Worm (Caenorhabditis elegans) whole organism, young adult: ENCODE measurements around the gene inpp-1.

Source experiments
- B0019.2 ChIP-seq: fragments of 200-800 bp; sonication (Bioruptor generic); conservative IDR thresholded peaks from 2 replicates; pipeline ENCODE4 v1.3.6; 2022; ENCODE audit warnings: missing genetic modification reagents, missing genetic modification characterization, missing compliant biosample characterization
- B0035.1 ChIP-seq: sonication (generic microtip); optimal IDR thresholded peaks from 2 replicates; lab custom pipeline; 2016; ENCODE audit warnings: missing genetic modification characterization, mild to moderate bottlenecking, missing compliant biosample characterization, missing genotype, missing genetic modification reagents
- C17E4.6 ChIP-seq: fragments of 200-800 bp; sonication (Bioruptor generic); IDR thresholded peaks from 2 replicates; pipeline ENCODE4 v1.3.6; 2022; ENCODE audit warnings: missing genetic modification reagents, missing genetic modification characterization, missing compliant biosample characterization
- F10E7.11 ChIP-seq: sonication (generic microtip); optimal IDR thresholded peaks from 2 replicates; lab custom pipeline; 2017; ENCODE audit warnings: mild to moderate bottlenecking, missing genetic modification characterization, moderate library complexity, missing compliant biosample characterization
- F33H1.4 ChIP-seq: fragments of 200-800 bp; sonication (Bioruptor generic); IDR thresholded peaks from 2 replicates; pipeline ENCODE4 v1.3.6; 2022; ENCODE audit warnings: missing genetic modification reagents, missing genetic modification characterization, missing compliant biosample characterization
- F39B2.1 ChIP-seq: fragments of 200-800 bp; sonication (Bioruptor generic); IDR thresholded peaks from 2 replicates; pipeline ENCODE4 v1.3.6; 2022; ENCODE audit warnings: missing genetic modification reagents, missing genetic modification characterization, missing compliant biosample characterization
- F55B11.4 ChIP-seq: sonication (generic microtip); optimal IDR thresholded peaks from 2 replicates; lab custom pipeline; 2016; ENCODE audit warnings: missing compliant biosample characterization, missing genetic modification characterization, borderline replicate concordance; ENCODE audit not compliant: insufficient read depth
- F57A8.1 ChIP-seq: fragments of 200-800 bp; sonication (Bioruptor generic); optimal IDR thresholded peaks from 2 replicates; lab custom pipeline; 2018; ENCODE audit warnings: mild to moderate bottlenecking, missing genetic modification characterization, moderate library complexity, missing compliant biosample characterization
- T07F8.4 ChIP-seq: sonication (generic microtip); optimal IDR thresholded peaks from 2 replicates; lab custom pipeline; 2016; ENCODE audit warnings: mild to moderate bottlenecking, missing genetic modification characterization, moderate library complexity, missing compliant biosample characterization
- athp-1 ChIP-seq: sonication (generic microtip); optimal IDR thresholded peaks from 2 replicates; lab custom pipeline; 2017; ENCODE audit warnings: mild to moderate bottlenecking, missing genetic modification characterization, missing compliant biosample characterization
- attf-3 ChIP-seq: fragments of 200-800 bp; sonication (Bioruptor generic); conservative IDR thresholded peaks from 2 replicates; pipeline ENCODE4 v1.3.6; 2022; ENCODE audit warnings: missing genetic modification reagents, missing genetic modification characterization, missing compliant biosample characterization
- cebp-1 ChIP-seq, 2 experiments: fragments of 200-800 bp in 1 of 2; sonication (Bioruptor generic) in 1 of 2; sonication (generic microtip) in 1 of 2; IDR thresholded peaks in 1 of 2; optimal IDR thresholded peaks in 1 of 2; 2 replicates each; pipeline versions ENCODE4 v1.3.6 to Lab custom; 2017 to 2022; ENCODE audit warnings: missing compliant biosample characterization in 2 of 2, missing genetic modification characterization in 2 of 2, mild to moderate bottlenecking in 1 of 2, missing genetic modification reagents in 1 of 2, moderate library complexity in 1 of 2
- ceh-58 ChIP-seq: fragments of 200-800 bp; sonication (Bioruptor generic); IDR thresholded peaks from 2 replicates; pipeline ENCODE4 v1.3.6; 2022; ENCODE audit warnings: missing genetic modification characterization, missing compliant biosample characterization
- die-1 ChIP-seq: sonication (generic microtip); optimal IDR thresholded peaks from 2 replicates; lab custom pipeline; 2016; ENCODE audit warnings: missing genotype, mild to moderate bottlenecking, missing genetic modification characterization, missing compliant biosample characterization
- egrh-3 ChIP-seq: fragments of 200-800 bp; sonication (Bioruptor generic); IDR thresholded peaks from 2 replicates; pipeline ENCODE4 v1.3.6; 2022; ENCODE audit warnings: missing genetic modification reagents, missing genetic modification characterization, missing compliant biosample characterization
- ekl-4 ChIP-seq: fragments of 200-800 bp; sonication (Bioruptor generic); IDR thresholded peaks from 2 replicates; pipeline ENCODE4 v1.3.6; 2022; ENCODE audit warnings: missing genetic modification reagents, missing genetic modification characterization, missing compliant biosample characterization
- fkh-3 ChIP-seq: sonication (generic microtip); optimal IDR thresholded peaks from 2 replicates; lab custom pipeline; 2016; ENCODE audit warnings: mild to moderate bottlenecking, missing genetic modification characterization, missing compliant biosample characterization
- gei-17 ChIP-seq: fragments of 200-800 bp; sonication (Bioruptor generic); optimal IDR thresholded peaks from 2 replicates; lab custom pipeline; 2018; ENCODE audit warnings: mild to moderate bottlenecking, missing genetic modification characterization, missing compliant biosample characterization
- lin-26 ChIP-seq: fragments of 200-800 bp; sonication (Bioruptor generic); IDR thresholded peaks from 2 replicates; pipeline ENCODE4 v1.3.6; 2022; ENCODE audit warnings: missing genetic modification reagents, missing genetic modification characterization, missing compliant biosample characterization
- lir-1 ChIP-seq: fragments of 200-800 bp; sonication (Bioruptor generic); conservative IDR thresholded peaks from 2 replicates; pipeline ENCODE4 v1.3.6; 2022; ENCODE audit warnings: missing genetic modification reagents, missing genetic modification characterization, missing compliant biosample characterization
- madf-6 ChIP-seq: fragments of 200-800 bp; sonication (Bioruptor generic); IDR thresholded peaks from 2 replicates; pipeline ENCODE4 v1.3.6; 2022; ENCODE audit warnings: missing genetic modification reagents, missing genetic modification characterization, missing compliant biosample characterization
- mes-4 ChIP-seq: sonication (generic microtip); optimal IDR thresholded peaks from 2 replicates; lab custom pipeline; 2016; ENCODE audit warnings: missing genotype, missing genetic modification characterization, missing compliant biosample characterization
- nfyb-1 ChIP-seq: fragments of 200-800 bp; sonication (Bioruptor generic); IDR thresholded peaks from 2 replicates; pipeline ENCODE4 v1.3.6; 2022; ENCODE audit warnings: missing genetic modification reagents, missing genetic modification characterization, missing compliant biosample characterization
- nhr-120 ChIP-seq: fragments of 200-800 bp; sonication (Bioruptor generic); IDR thresholded peaks from 2 replicates; pipeline ENCODE4 v1.3.6; 2022; ENCODE audit warnings: missing genetic modification characterization, missing compliant biosample characterization
- nhr-80 ChIP-seq: sonication (generic microtip); optimal IDR thresholded peaks from 2 replicates; lab custom pipeline; 2016; ENCODE audit warnings: missing genetic modification characterization, missing compliant biosample characterization
- nhr-90 ChIP-seq: sonication (generic microtip); optimal IDR thresholded peaks from 2 replicates; lab custom pipeline; 2016; ENCODE audit warnings: missing genotype, mild to moderate bottlenecking, missing genetic modification characterization, missing compliant biosample characterization
- pbrm-1 ChIP-seq: fragments of 200-800 bp; sonication (Bioruptor generic); IDR thresholded peaks from 2 replicates; pipeline ENCODE4 v1.3.6; 2022; ENCODE audit warnings: missing genetic modification reagents, missing genetic modification characterization, missing compliant biosample characterization
- rcor-1 ChIP-seq: fragments of 200-800 bp; sonication (Bioruptor generic); IDR thresholded peaks from 2 replicates; pipeline ENCODE4 v1.3.6; 2022; ENCODE audit warnings: missing genetic modification reagents, missing genetic modification characterization, missing compliant biosample characterization
- rpc-1 ChIP-seq, 2 experiments: fragments of 150-350 bp in 1 of 2; sonication (generic microtip) in 1 of 2; optimal IDR thresholded peaks; 2 replicates each; lab custom pipeline; 2014 to 2018; ENCODE audit warnings: missing biosample characterization in 1 of 2, missing genetic modification characterization in 1 of 2, missing genetic modification reagents in 1 of 2, missing genotype in 1 of 2
- snpc-3.4 ChIP-seq: sonication (generic microtip); optimal IDR thresholded peaks from 2 replicates; lab custom pipeline; 2017; ENCODE audit warnings: missing genetic modification characterization, mild to moderate bottlenecking, missing compliant biosample characterization, antibody characterized with exemption, moderate library complexity, missing genotype, missing genetic modification reagents
- snpc-4 ChIP-seq, 5 experiments: fragments of 150-350 bp in 1 of 5; sonication (generic microtip) in 4 of 5; optimal IDR thresholded peaks; 2 replicates each; lab custom pipeline; 2014 to 2018; ENCODE audit warnings: missing genetic modification characterization in 5 of 5, missing biosample characterization in 3 of 5, antibody characterized with exemption in 2 of 5, mild to moderate bottlenecking in 2 of 5, missing compliant biosample characterization in 2 of 5, missing genotype in 2 of 5, moderate library complexity in 2 of 5, missing genetic modification reagents in 1 of 5
- tbx-9 ChIP-seq: sonication (generic microtip); optimal IDR thresholded peaks from 2 replicates; lab custom pipeline; 2016; ENCODE audit warnings: borderline replicate concordance, missing genetic modification characterization, inconsistent platforms, missing compliant biosample characterization
- xnd-1 ChIP-seq: sonication (generic microtip); optimal IDR thresholded peaks from 2 replicates; lab custom pipeline; 2016; ENCODE audit warnings: missing genotype, missing genetic modification reagents, missing genetic modification characterization, missing compliant biosample characterization
- zim-3 ChIP-seq: sonication (generic microtip); optimal IDR thresholded peaks from 2 replicates; lab custom pipeline; 2017; ENCODE audit warnings: mild to moderate bottlenecking, missing genetic modification characterization, moderate library complexity, missing compliant biosample characterization

Gene inpp-1

ce11 chrIV:10817030-10817429, 43.3 kb upstream of the inpp-1 start (continued):
- TF ChIP-seq snpc-3.4 (tag; lab: Kevin White, UChicago) (no peak), snpc-4 (GFP tag; optimal IDR thresholded peaks at IDR 0.05; lab: Kevin White, UChicago) (no peak), snpc-4 (tag; optimal IDR thresholded peaks at IDR 0.05; lab: Kevin White, UChicago) (no peak), C17E4.6 (GFP tag; lab: Robert Waterston, UW) (no peak), egrh-3 (GFP tag; lab: Robert Waterston, UW) (peak; percentile 78; the same call in 1 of the 2 replicates), B0035.1 (no peak), madf-6 (GFP tag; lab: Robert Waterston, UW) (no peak), F33H1.4 (GFP tag; lab: Robert Waterston, UW) (no peak), gei-17 (no peak)

ce11 chrIV:10815950-10816349, 42.2 kb upstream of the inpp-1 start:
- TF ChIP-seq lin-26 (GFP tag; lab: Robert Waterston, UW): 0 out of 2 replicates have a peak, but pooled peaks have one; percentile 21
- no peak for TF ChIP-seq nhr-120 (GFP tag; lab: Robert Waterston, UW)

ce11 chrIV:10812099-10812498, 38.4 kb upstream of the inpp-1 start, which contains the start of gene miz-1:
TSS of gene miz-1 (plus strand) at chrIV:10812399.
- TF ChIP-seq zim-3 (tag; lab: Kevin White, UChicago) (no peak), ekl-4 (GFP tag; lab: Robert Waterston, UW) (no peak), F39B2.1 (GFP tag; lab: Robert Waterston, UW) (no peak), B0019.2 (GFP tag; lab: Robert Waterston, UW) (no peak), rpc-1 (optimal IDR thresholded peaks at IDR 0.05; lab: Kevin White, UChicago) (no peak), rpc-1 (tag; optimal IDR thresholded peaks at IDR 0.05; lab: Kevin White, UChicago) (no peak), F10E7.11 (tag; lab: Kevin White, UChicago) (no peak), nhr-90 (tag; lab: Kevin White, UChicago) (no peak), tbx-9 (no peak), ceh-58 (GFP tag; lab: Robert Waterston, UW) (no peak)

- TF ChIP-seq die-1 (no peak), B0019.2 (GFP tag; lab: Robert Waterston, UW) (no peak)
Observed at ce11 chrIV:10811388-10811787, 37.7 kb upstream of the inpp-1 start.

ce11 chrIV:10810820-10811219, 37.1 kb upstream of the inpp-1 start:
- no peak for TF ChIP-seq F57A8.1 (GFP tag; lab: Kevin White, UChicago)
- no peak for TF ChIP-seq T07F8.4
- no peak for TF ChIP-seq pbrm-1 (GFP tag; lab: Robert Waterston, UW)
- TF ChIP-seq ceh-58 (GFP tag; lab: Robert Waterston, UW): no peak
- TF ChIP-seq xnd-1 (tag; lab: Kevin White, UChicago): no peak
- 0 out of 2 replicates have a peak, but pooled peaks have one; percentile 46 for TF ChIP-seq nfyb-1 (GFP tag; lab: Robert Waterston, UW)
- no peak for TF ChIP-seq attf-3 (GFP tag; lab: Robert Waterston, UW)
- TF ChIP-seq fkh-3: no peak
- TF ChIP-seq cebp-1 (GFP tag; IDR thresholded peaks at IDR 0.05; lab: Robert Waterston, UW): no peak
- TF ChIP-seq cebp-1 (tag; optimal IDR thresholded peaks at IDR 0.05; lab: Kevin White, UChicago): peak; percentile 25
- TF ChIP-seq nhr-80: peak; percentile 55
- no peak for TF ChIP-seq rcor-1 (GFP tag; lab: Robert Waterston, UW)
- TF ChIP-seq lir-1 (GFP tag; lab: Robert Waterston, UW): no peak
- TF ChIP-seq F55B11.4: no peak
- no peak for TF ChIP-seq mes-4 (tag; lab: Kevin White, UChicago)
- TF ChIP-seq athp-1 (tag; lab: Kevin White, UChicago): no peak
- TF ChIP-seq, all 124 proteins: peak for 3
